Fruit fly (Drosophila melanogaster) whole organism, prepupa: ENCODE results near the gene CG14050.
A peak's percentile ranks its signal among the peaks of the same experiment; 100 is the strongest.

Source experiments
- Blimp-1 ChIP-seq: fragments of 200-800 bp; sonication (Bioruptor generic); optimal IDR thresholded peaks from 3 replicates; lab custom pipeline; 2017; ENCODE audit warnings: missing biosample characterization, missing genetic modification characterization, mild to moderate bottlenecking, moderate library complexity, missing genetic modification reagents
- CG10631 ChIP-seq: fragments of 200-800 bp; sonication (Bioruptor generic); optimal IDR thresholded peaks from 2 replicates; lab custom pipeline; 2016; ENCODE audit warnings: missing biosample characterization, missing genetic modification characterization
- CG15336 ChIP-seq: fragments of 200-800 bp; sonication (Bioruptor generic); IDR thresholded peaks from 2 replicates; pipeline ENCODE4 v1.3.6; 2022; ENCODE audit warnings: missing biosample characterization, missing genetic modification characterization
- CG1621 ChIP-seq: fragments of 200-800 bp; sonication (Bioruptor generic); optimal IDR thresholded peaks from 3 replicates; lab custom pipeline; 2018; ENCODE audit warnings: missing biosample characterization, mild to moderate bottlenecking, missing genetic modification characterization
- CG16779 ChIP-seq: fragments of 200-800 bp; sonication (Bioruptor generic); optimal IDR thresholded peaks from 3 replicates; lab custom pipeline; 2017; ENCODE audit warnings: missing biosample characterization, mild to moderate bottlenecking, missing genetic modification characterization
- CG31627 ChIP-seq: fragments of 200-800 bp; sonication (Bioruptor generic); optimal IDR thresholded peaks from 3 replicates; lab custom pipeline; 2016; ENCODE audit warnings: missing biosample characterization, missing genetic modification characterization
- CG34406 ChIP-seq: fragments of 200-800 bp; sonication (Bioruptor generic); optimal IDR thresholded peaks from 3 replicates; lab custom pipeline; 2016; ENCODE audit warnings: missing biosample characterization, missing genetic modification characterization
- CG3919 ChIP-seq: fragments of 200-800 bp; sonication (Bioruptor generic); optimal IDR thresholded peaks from 3 replicates; lab custom pipeline; 2016; ENCODE audit warnings: missing biosample characterization, missing genetic modification characterization
- CG6163 ChIP-seq: fragments of 200-800 bp; sonication (Bioruptor generic); IDR thresholded peaks from 3 replicates; pipeline ENCODE4 v1.3.6; 2022; ENCODE audit warnings: missing biosample characterization, missing genetic modification characterization
- CG6276 ChIP-seq: fragments of 200-800 bp; sonication (Bioruptor generic); optimal IDR thresholded peaks from 2 replicates; lab custom pipeline; 2017; ENCODE audit warnings: missing biosample characterization, mild to moderate bottlenecking, missing genetic modification characterization
- CG6792 ChIP-seq: fragments of 200-800 bp; sonication (Bioruptor generic); optimal IDR thresholded peaks from 3 replicates; lab custom pipeline; 2016; ENCODE audit warnings: missing biosample characterization, missing genetic modification characterization
- CG6808 ChIP-seq: fragments of 200-800 bp; sonication (Bioruptor generic); optimal IDR thresholded peaks from 3 replicates; lab custom pipeline; 2017; ENCODE audit warnings: missing biosample characterization, missing genetic modification characterization, mild to moderate bottlenecking, moderate library complexity, missing genetic modification reagents
- CG7368 ChIP-seq: fragments of 200-800 bp; sonication (Bioruptor generic); optimal IDR thresholded peaks from 3 replicates; lab custom pipeline; 2016; ENCODE audit warnings: missing biosample characterization, missing genetic modification characterization
- CG8119 ChIP-seq: fragments of 200-800 bp; sonication (Bioruptor generic); IDR thresholded peaks from 3 replicates; pipeline ENCODE4 v1.3.6; 2022; ENCODE audit warnings: missing biosample characterization, missing genetic modification characterization
- CG8632 ChIP-seq: fragments of 200-800 bp; sonication (Bioruptor generic); optimal IDR thresholded peaks from 3 replicates; lab custom pipeline; 2016; ENCODE audit warnings: missing biosample characterization, missing genetic modification characterization
- CG9139 ChIP-seq: fragments of 200-800 bp; sonication (Bioruptor generic); optimal IDR thresholded peaks from 3 replicates; lab custom pipeline; 2017; ENCODE audit warnings: missing biosample characterization, mild to moderate bottlenecking, missing genetic modification characterization
- Eip75B ChIP-seq: fragments of 200-800 bp; sonication (Bioruptor generic); optimal IDR thresholded peaks from 3 replicates; lab custom pipeline; 2016; ENCODE audit warnings: missing biosample characterization, missing genetic modification characterization
- Eip78C ChIP-seq: fragments of 200-800 bp; sonication (Bioruptor generic); peaks from one replicate; lab custom pipeline; 2016; ENCODE audit warnings: missing biosample characterization, missing genetic modification characterization
- Eip93F ChIP-seq: fragments of 200-800 bp; sonication (Bioruptor generic); optimal IDR thresholded peaks from 2 replicates; lab custom pipeline; 2016; ENCODE audit warnings: missing biosample characterization, mild to moderate bottlenecking, missing genetic modification characterization
- Ets96B ChIP-seq: fragments of 200-800 bp; optimal IDR thresholded peaks from 2 replicates; lab custom pipeline; 2019; ENCODE audit warnings: missing biosample characterization, mild to moderate bottlenecking, missing genetic modification characterization, moderate library complexity
- Gug ChIP-seq: fragments of 200-800 bp; sonication (Bioruptor generic); IDR thresholded peaks from 2 replicates; pipeline ENCODE4 v1.3.6; 2022; ENCODE audit warnings: missing biosample characterization, missing genetic modification characterization
- Hr38 ChIP-seq: sonication (Bioruptor generic); optimal IDR thresholded peaks from 2 replicates; lab custom pipeline; 2016; ENCODE audit warnings: missing biosample characterization, missing genetic modification characterization
- Lpt ChIP-seq: fragments of 200-800 bp; sonication (Bioruptor generic); optimal IDR thresholded peaks from 3 replicates; lab custom pipeline; 2016; ENCODE audit warnings: missing biosample characterization, missing genetic modification characterization
- Met ChIP-seq: fragments of 200-800 bp; sonication (Bioruptor generic); optimal IDR thresholded peaks from 3 replicates; lab custom pipeline; 2016; ENCODE audit warnings: missing biosample characterization, missing genetic modification characterization
- OdsH ChIP-seq: fragments of 200-800 bp; sonication (Bioruptor generic); optimal IDR thresholded peaks from 3 replicates; lab custom pipeline; 2016; ENCODE audit warnings: missing biosample characterization, missing genetic modification characterization
- Smox ChIP-seq: fragments of 200-800 bp; sonication (Bioruptor generic); optimal IDR thresholded peaks from 3 replicates; lab custom pipeline; 2016; ENCODE audit warnings: missing biosample characterization, missing genetic modification characterization
- Sox102F ChIP-seq: fragments of 200-800 bp; sonication (Bioruptor generic); optimal IDR thresholded peaks from 2 replicates; lab custom pipeline; 2016; ENCODE audit warnings: missing biosample characterization, mild to moderate bottlenecking, missing genetic modification characterization
- Sox15 ChIP-seq: fragments of 200-800 bp; sonication (Bioruptor generic); optimal IDR thresholded peaks from 3 replicates; lab custom pipeline; 2016; ENCODE audit warnings: missing biosample characterization, missing genetic modification characterization
- achi ChIP-seq: fragments of 200-800 bp; sonication (Bioruptor generic); optimal IDR thresholded peaks from 3 replicates; lab custom pipeline; 2016; ENCODE audit warnings: missing biosample characterization, missing genetic modification characterization
- cyc ChIP-seq: fragments of 200-800 bp; sonication (Bioruptor generic); optimal IDR thresholded peaks from 3 replicates; lab custom pipeline; 2016; ENCODE audit warnings: missing biosample characterization, missing genetic modification characterization
- dsx ChIP-seq: fragments of 200-800 bp; optimal IDR thresholded peaks from 3 replicates; lab custom pipeline; 2019; ENCODE audit warnings: missing biosample characterization, mild to moderate bottlenecking, missing genetic modification characterization, moderate library complexity; ENCODE audit not compliant: poor library complexity, severe bottlenecking
- eg ChIP-seq: fragments of 200-800 bp; sonication (Bioruptor generic); IDR thresholded peaks from 3 replicates; pipeline ENCODE4 v1.3.6; 2022; ENCODE audit warnings: missing biosample characterization, missing genetic modification characterization
- fd59A ChIP-seq: fragments of 200-800 bp; sonication (Bioruptor generic); optimal IDR thresholded peaks from 2 replicates; lab custom pipeline; 2017; ENCODE audit warnings: missing biosample characterization, mild to moderate bottlenecking, missing genetic modification characterization, missing genetic modification reagents
- fd85E ChIP-seq: fragments of 200-800 bp; sonication (Bioruptor generic); optimal IDR thresholded peaks from 3 replicates; lab custom pipeline; 2016; ENCODE audit warnings: missing biosample characterization, missing genetic modification characterization
- fkh ChIP-seq: fragments of 200-800 bp; sonication (Bioruptor generic); optimal IDR thresholded peaks from 3 replicates; lab custom pipeline; 2017; ENCODE audit warnings: missing biosample characterization, mild to moderate bottlenecking, missing genetic modification characterization, moderate library complexity
- lz ChIP-seq: fragments of 200-800 bp; sonication (Bioruptor generic); optimal IDR thresholded peaks from 3 replicates; lab custom pipeline; 2016; ENCODE audit warnings: missing biosample characterization, missing genetic modification characterization
- net ChIP-seq: fragments of 200-800 bp; sonication (Bioruptor generic); optimal IDR thresholded peaks from 3 replicates; lab custom pipeline; 2016; ENCODE audit warnings: missing biosample characterization, missing genetic modification characterization
- pdm3 ChIP-seq: fragments of 200-800 bp; sonication (Bioruptor generic); optimal IDR thresholded peaks from 3 replicates; lab custom pipeline; 2016; ENCODE audit warnings: missing biosample characterization, missing genetic modification characterization
- spab ChIP-seq: fragments of 200-800 bp; sonication (Bioruptor generic); optimal IDR thresholded peaks from 2 replicates; lab custom pipeline; 2017; ENCODE audit warnings: missing biosample characterization, mild to moderate bottlenecking, missing genetic modification characterization, missing genetic modification reagents
- ss ChIP-seq, 2 experiments: fragments of 200-800 bp; sonication (Bioruptor generic); optimal IDR thresholded peaks; 2 replicates in 1 of 2; 3 replicates in 1 of 2; lab custom pipeline; 2017 to 2018; ENCODE audit warnings: mild to moderate bottlenecking in 2 of 2, missing biosample characterization in 2 of 2, missing genetic modification characterization in 2 of 2, moderate library complexity in 1 of 2
- svp ChIP-seq: fragments of 200-800 bp; sonication (Bioruptor generic); peaks from one replicate; lab custom pipeline; 2016; ENCODE audit warnings: missing biosample characterization, missing genetic modification characterization
- vri ChIP-seq: fragments of 200-800 bp; sonication (Bioruptor generic); optimal IDR thresholded peaks from 3 replicates; lab custom pipeline; 2016; ENCODE audit warnings: missing biosample characterization, mild to moderate bottlenecking, missing genetic modification characterization

CG14050 gene

dm6 chrX:2329312-2329711 is 3.3 kb upstream of the CG14050 start (continued):
- TF ChIP-seq Eip75B (GFP tag; lab: Kevin White, UChicago) (peak; percentile 67), pdm3 (peak; percentile 74), Blimp-1 (GFP tag; lab: Kevin White, UChicago) (no peak), fd59A (GFP tag; lab: Kevin White, UChicago) (peak; percentile 48), CG31627 (GFP tag; lab: Kevin White, UChicago) (peak; percentile 73), CG8632 (GFP tag; lab: Kevin White, UChicago) (peak; percentile 49), vri (peak; percentile 74), Gug (GFP tag; lab: Robert Waterston, UW) (no peak), CG6163 (GFP tag; lab: Robert Waterston, UW) (peak; percentile 59; the same call in 2 of the 3 replicates)

DNA sequence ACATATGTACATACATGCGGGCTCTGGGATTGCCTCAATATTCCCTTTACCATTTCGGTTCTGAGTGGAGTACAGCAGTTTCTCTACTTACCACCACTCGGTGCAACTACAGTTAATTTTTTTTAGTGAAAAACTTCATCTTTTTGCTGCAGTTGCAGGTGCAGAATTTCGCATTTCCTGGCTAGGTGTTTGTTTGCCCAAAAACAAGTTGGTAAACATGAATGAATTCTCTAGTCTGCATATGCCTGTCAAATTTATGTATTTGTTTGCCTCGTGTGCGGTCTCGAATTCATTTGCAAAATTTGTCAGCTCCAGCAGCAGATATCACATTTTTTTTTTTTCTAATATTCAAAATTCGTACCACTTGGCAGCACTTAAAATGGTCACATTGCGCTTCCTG is 811 bp upstream of the CG14050 start, which contains the start of gene CG2854:
Gene CG2854 (plus strand): TSS at position 301 of the 400 bp plus-strand sequence.
- no peak for TF ChIP-seq achi

DNA sequence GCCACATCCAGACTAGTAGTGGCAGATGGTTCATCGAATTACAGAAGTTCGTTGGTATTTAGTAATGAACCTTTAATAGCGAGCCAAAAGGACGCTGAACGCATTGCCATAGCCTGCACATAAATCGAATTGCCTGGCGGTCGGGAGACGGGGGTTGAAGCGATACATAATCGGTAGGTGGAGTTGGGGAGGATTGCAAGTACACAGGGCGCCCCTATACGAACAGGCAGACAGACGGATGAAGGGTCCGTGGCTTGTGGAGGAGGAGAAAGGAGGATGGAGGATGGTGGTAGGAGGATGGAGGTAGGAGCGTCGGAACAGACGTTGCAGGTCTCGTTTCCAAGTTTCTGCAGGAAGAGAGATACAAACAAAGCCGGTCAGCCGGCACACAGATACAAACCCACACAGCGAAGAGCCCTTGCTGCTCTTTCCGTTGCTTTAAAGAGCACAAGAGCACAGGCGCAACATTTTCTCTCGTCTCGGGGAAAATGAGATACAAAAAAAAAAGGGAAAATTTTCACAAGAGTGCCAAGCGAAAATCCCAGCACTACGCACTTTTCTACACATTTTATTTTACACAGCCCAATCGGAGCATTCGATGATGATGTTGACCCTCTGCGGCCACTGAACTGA is 2.2 kb downstream of the CG14050 start:
- no peak for TF ChIP-seq CG6276 (GFP tag; lab: Kevin White, UChicago)
- peak; percentile 41 to 57 for TF ChIP-seq ss (GFP tag; optimal IDR thresholded peaks at IDR 0.05; lab: Kevin White, UChicago)
- no peak for TF ChIP-seq Smox
- TF ChIP-seq Eip78C (GFP tag; lab: Kevin White, UChicago) = peak; percentile 34
- TF ChIP-seq CG9139 = peak; percentile 24
- TF ChIP-seq Blimp-1 (GFP tag; lab: Kevin White, UChicago) = no peak
- no peak for TF ChIP-seq lz (GFP tag; lab: Kevin White, UChicago)
- no peak for TF ChIP-seq pdm3
- TF ChIP-seq eg (GFP tag; lab: Robert Waterston, UW) = no peak
- no peak for TF ChIP-seq CG34406 (GFP tag; lab: Kevin White, UChicago)
- no peak for TF ChIP-seq net (GFP tag; lab: Kevin White, UChicago)
- TF ChIP-seq fd85E (GFP tag; lab: Kevin White, UChicago) = no peak
- no peak for TF ChIP-seq CG31627 (GFP tag; lab: Kevin White, UChicago)
- TF ChIP-seq CG1621 (tag; lab: Kevin White, UChicago) = no peak
- TF ChIP-seq dsx (GFP tag; lab: Kevin White, UChicago) = peak; percentile 17
- TF ChIP-seq Lpt (GFP tag; lab: Kevin White, UChicago) = no peak
- TF ChIP-seq CG10631 = no peak
- no peak for TF ChIP-seq OdsH (GFP tag; lab: Kevin White, UChicago)
- TF ChIP-seq CG8632 (GFP tag; lab: Kevin White, UChicago) = no peak
- TF ChIP-seq spab (GFP tag; lab: Kevin White, UChicago) = no peak
- TF ChIP-seq svp (GFP tag; lab: Kevin White, UChicago) = no peak
- no peak for TF ChIP-seq CG6808 (GFP tag; lab: Kevin White, UChicago)

DNA sequence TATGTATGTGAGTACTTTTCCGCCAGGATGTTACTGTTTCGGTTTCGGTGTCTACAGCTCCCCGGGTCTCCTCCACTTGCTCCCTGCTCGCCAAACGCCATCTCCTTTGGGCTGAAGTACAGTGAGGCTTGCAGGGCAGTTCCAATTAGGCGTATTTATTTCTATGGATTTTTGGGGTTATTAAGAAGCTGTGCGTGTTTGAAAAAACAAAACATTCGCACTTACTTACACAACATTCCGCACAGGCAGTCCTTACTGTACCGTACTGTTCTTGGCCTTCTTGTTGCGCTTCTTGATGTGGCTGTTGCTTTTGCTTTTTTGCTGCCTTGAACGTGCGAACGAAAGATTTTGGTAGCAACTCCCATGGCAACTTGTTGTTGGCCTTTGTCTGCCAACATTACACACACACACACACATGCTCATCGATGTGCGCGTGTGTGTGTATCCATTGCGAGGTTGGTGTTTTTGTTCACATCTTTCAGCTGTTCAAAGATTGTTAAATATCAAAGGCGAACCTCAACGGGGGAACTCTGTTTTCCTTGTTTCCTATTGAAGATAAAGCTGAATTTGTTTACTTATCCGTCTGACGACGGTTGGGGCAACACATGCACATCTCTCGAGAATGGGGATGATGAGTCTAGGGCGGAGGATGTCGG is 4.0 kb downstream of the CG14050 start:
- no peak for TF ChIP-seq Hr38 (GFP tag; lab: Kevin White, UChicago)
- TF ChIP-seq lz (GFP tag; lab: Kevin White, UChicago) = peak; percentile 98
- peak; percentile 68 for TF ChIP-seq CG15336 (GFP tag; lab: Robert Waterston, UW)
- TF ChIP-seq Eip75B (GFP tag; lab: Kevin White, UChicago) = peak; percentile 85
- TF ChIP-seq CG9139 = peak; percentile 76
- peak; percentile 94 for TF ChIP-seq vri
- TF ChIP-seq Sox15 (GFP tag; lab: Kevin White, UChicago) = peak; percentile 84
- peak; percentile 71 for TF ChIP-seq Gug (GFP tag; lab: Robert Waterston, UW)
- TF ChIP-seq CG6276 (GFP tag; lab: Kevin White, UChicago) = peak; percentile 14
- peak; percentile 98 for TF ChIP-seq cyc (GFP tag; lab: Kevin White, UChicago)
- peak; percentile 83 for TF ChIP-seq achi
- TF ChIP-seq CG6792 (GFP tag; lab: Kevin White, UChicago) = peak; percentile 94
- TF ChIP-seq CG3919 (GFP tag; lab: Kevin White, UChicago) = peak; percentile 91
- peak; percentile 87 for TF ChIP-seq Ets96B (tag; lab: Kevin White, UChicago)
- TF ChIP-seq Sox102F (GFP tag; lab: Kevin White, UChicago) = peak; percentile 96
- peak; percentile 65 for TF ChIP-seq Lpt (GFP tag; lab: Kevin White, UChicago)
- TF ChIP-seq Eip78C (GFP tag; lab: Kevin White, UChicago) = peak; percentile 97
- peak; percentile 59 for TF ChIP-seq fkh (GFP tag; lab: Kevin White, UChicago)
- TF ChIP-seq CG8119 (GFP tag; lab: Robert Waterston, UW) = peak; percentile 59; the same call in 2 of the 3 replicates
- TF ChIP-seq ss (GFP tag; optimal IDR thresholded peaks at IDR 0.05; lab: Kevin White, UChicago) = peak; percentile 90 to 93
- peak; percentile 85 for TF ChIP-seq Blimp-1 (GFP tag; lab: Kevin White, UChicago)
- TF ChIP-seq Eip93F (GFP tag; lab: Kevin White, UChicago) = peak; percentile 88
- TF ChIP-seq CG34406 (GFP tag; lab: Kevin White, UChicago) = peak; percentile 85
- TF ChIP-seq eg (GFP tag; lab: Robert Waterston, UW) = peak; percentile 67
- TF ChIP-seq Met (GFP tag; lab: Kevin White, UChicago) = peak; percentile 96
- peak; percentile 85 for TF ChIP-seq CG7368 (GFP tag; lab: Kevin White, UChicago)
- no peak for TF ChIP-seq CG16779
